Worm (Caenorhabditis elegans): Measurements from ENCODE around the gene T05A1.5.

DNA sequence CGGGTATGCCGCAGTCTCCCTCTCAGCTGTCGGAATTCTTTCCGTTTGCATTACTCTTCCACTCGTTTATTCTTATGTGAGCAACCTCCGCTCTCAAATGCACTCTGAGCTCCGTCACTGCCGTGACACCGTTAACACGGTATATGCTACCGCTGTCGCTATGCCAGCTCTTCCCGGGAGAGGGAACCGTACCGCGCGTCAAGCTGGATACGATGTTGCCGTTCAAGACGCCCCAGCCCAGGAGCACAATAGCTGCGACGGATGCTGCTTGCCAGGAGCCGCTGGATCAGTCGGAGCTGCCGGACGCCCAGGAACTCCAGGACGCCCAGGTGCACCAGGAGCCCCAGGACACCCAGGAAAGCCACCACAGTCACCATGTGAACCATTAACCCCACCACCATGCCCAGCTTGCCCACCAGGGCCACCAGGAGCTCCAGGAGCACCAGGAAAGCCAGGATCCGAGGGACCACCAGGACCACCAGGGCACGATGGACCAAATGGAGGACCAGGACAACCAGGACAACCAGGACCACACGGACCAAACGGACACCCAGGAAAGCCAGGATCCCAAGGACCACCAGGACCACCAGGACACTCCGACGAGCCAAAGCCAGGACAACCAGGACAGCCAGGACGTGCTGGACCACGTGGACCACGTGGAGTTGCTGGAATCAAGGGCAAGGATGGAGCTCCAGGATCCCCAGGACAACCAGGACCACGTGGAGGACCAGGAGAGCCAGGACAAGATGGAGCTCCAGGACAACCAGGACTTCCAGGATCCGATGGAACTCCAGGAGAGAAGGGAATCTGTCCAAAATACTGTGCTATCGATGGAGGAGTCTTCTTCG lies 17.7 kb downstream of the T05A1.5 start:
- TF ChIP-seq him-1 (tag; optimal IDR thresholded peaks at IDR 0.05) (no peak), W03F9.2 (tag; optimal IDR thresholded peaks at IDR 0.05) (no peak), dao-5 (tag; optimal IDR thresholded peaks at IDR 0.05) (no peak)
